Fruit fly (Drosophila melanogaster) whole organism, prepupa: ENCODE data around the gene RhoL.

Experiments used
- CG10631 ChIP-seq: fragments of 200-800 bp; sonication (Bioruptor generic); optimal IDR thresholded peaks from 2 replicates; lab custom pipeline; 2016; ENCODE audit warnings: missing biosample characterization, missing genetic modification characterization
- CG10669 ChIP-seq: fragments of 200-800 bp; sonication (Bioruptor generic); optimal IDR thresholded peaks from 3 replicates; lab custom pipeline; 2018; ENCODE audit warnings: missing biosample characterization, mild to moderate bottlenecking, missing genetic modification characterization, moderate library complexity
- CG11294 ChIP-seq: fragments of 200-800 bp; sonication (Bioruptor generic); IDR thresholded peaks from 2 replicates; pipeline ENCODE4 v1.3.6; 2022; ENCODE audit warnings: missing biosample characterization, missing genetic modification characterization
- CG11762 ChIP-seq: fragments of 200-800 bp; sonication (Bioruptor generic); optimal IDR thresholded peaks from 3 replicates; lab custom pipeline; 2016; ENCODE audit warnings: missing biosample characterization, missing genetic modification characterization; ENCODE audit not compliant: insufficient read depth
- CG15336 ChIP-seq: fragments of 200-800 bp; sonication (Bioruptor generic); IDR thresholded peaks from 2 replicates; pipeline ENCODE4 v1.3.6; 2022; ENCODE audit warnings: missing biosample characterization, missing genetic modification characterization
- CG31627 ChIP-seq: fragments of 200-800 bp; sonication (Bioruptor generic); optimal IDR thresholded peaks from 3 replicates; lab custom pipeline; 2016; ENCODE audit warnings: missing biosample characterization, missing genetic modification characterization
- CG3919 ChIP-seq: fragments of 200-800 bp; sonication (Bioruptor generic); optimal IDR thresholded peaks from 3 replicates; lab custom pipeline; 2016; ENCODE audit warnings: missing biosample characterization, missing genetic modification characterization
- CG4318 ChIP-seq: fragments of 200-800 bp; sonication (Bioruptor generic); optimal IDR thresholded peaks from 3 replicates; lab custom pipeline; 2017; ENCODE audit warnings: missing biosample characterization, mild to moderate bottlenecking, missing genetic modification characterization
- CG6163 ChIP-seq: fragments of 200-800 bp; sonication (Bioruptor generic); IDR thresholded peaks from 3 replicates; pipeline ENCODE4 v1.3.6; 2022; ENCODE audit warnings: missing biosample characterization, missing genetic modification characterization
- CG6276 ChIP-seq: fragments of 200-800 bp; sonication (Bioruptor generic); optimal IDR thresholded peaks from 2 replicates; lab custom pipeline; 2017; ENCODE audit warnings: missing biosample characterization, mild to moderate bottlenecking, missing genetic modification characterization
- CG6792 ChIP-seq: fragments of 200-800 bp; sonication (Bioruptor generic); optimal IDR thresholded peaks from 3 replicates; lab custom pipeline; 2016; ENCODE audit warnings: missing biosample characterization, missing genetic modification characterization
- CG6808 ChIP-seq: fragments of 200-800 bp; sonication (Bioruptor generic); optimal IDR thresholded peaks from 3 replicates; lab custom pipeline; 2017; ENCODE audit warnings: missing biosample characterization, missing genetic modification characterization, mild to moderate bottlenecking, moderate library complexity, missing genetic modification reagents
- CG8632 ChIP-seq: fragments of 200-800 bp; sonication (Bioruptor generic); optimal IDR thresholded peaks from 3 replicates; lab custom pipeline; 2016; ENCODE audit warnings: missing biosample characterization, missing genetic modification characterization
- Eip75B ChIP-seq: fragments of 200-800 bp; sonication (Bioruptor generic); optimal IDR thresholded peaks from 3 replicates; lab custom pipeline; 2016; ENCODE audit warnings: missing biosample characterization, missing genetic modification characterization
- Eip78C ChIP-seq: fragments of 200-800 bp; sonication (Bioruptor generic); peaks from one replicate; lab custom pipeline; 2016; ENCODE audit warnings: missing biosample characterization, missing genetic modification characterization
- Eip93F ChIP-seq: fragments of 200-800 bp; sonication (Bioruptor generic); optimal IDR thresholded peaks from 2 replicates; lab custom pipeline; 2016; ENCODE audit warnings: missing biosample characterization, mild to moderate bottlenecking, missing genetic modification characterization
- Ets21C ChIP-seq: fragments of 200-800 bp; sonication (Bioruptor generic); optimal IDR thresholded peaks from 3 replicates; lab custom pipeline; 2016; ENCODE audit warnings: missing biosample characterization, missing genetic modification characterization
- Ets96B ChIP-seq: fragments of 200-800 bp; optimal IDR thresholded peaks from 2 replicates; lab custom pipeline; 2019; ENCODE audit warnings: missing biosample characterization, mild to moderate bottlenecking, missing genetic modification characterization, moderate library complexity
- Hr39 ChIP-seq: fragments of 200-800 bp; sonication (Bioruptor generic); optimal IDR thresholded peaks from 2 replicates; lab custom pipeline; 2016; ENCODE audit warnings: missing biosample characterization, missing genetic modification characterization
- Hr4 ChIP-seq: fragments of 200-800 bp; sonication (Bioruptor generic); optimal IDR thresholded peaks from 3 replicates; lab custom pipeline; 2016; ENCODE audit warnings: missing biosample characterization, missing genetic modification characterization
- Lpt ChIP-seq: fragments of 200-800 bp; sonication (Bioruptor generic); optimal IDR thresholded peaks from 3 replicates; lab custom pipeline; 2016; ENCODE audit warnings: missing biosample characterization, missing genetic modification characterization
- Met ChIP-seq: fragments of 200-800 bp; sonication (Bioruptor generic); optimal IDR thresholded peaks from 3 replicates; lab custom pipeline; 2016; ENCODE audit warnings: missing biosample characterization, missing genetic modification characterization
- OdsH ChIP-seq: fragments of 200-800 bp; sonication (Bioruptor generic); optimal IDR thresholded peaks from 3 replicates; lab custom pipeline; 2016; ENCODE audit warnings: missing biosample characterization, missing genetic modification characterization
- Smox ChIP-seq: fragments of 200-800 bp; sonication (Bioruptor generic); optimal IDR thresholded peaks from 3 replicates; lab custom pipeline; 2016; ENCODE audit warnings: missing biosample characterization, missing genetic modification characterization
- Sox102F ChIP-seq: fragments of 200-800 bp; sonication (Bioruptor generic); optimal IDR thresholded peaks from 2 replicates; lab custom pipeline; 2016; ENCODE audit warnings: missing biosample characterization, mild to moderate bottlenecking, missing genetic modification characterization
- Sox14 ChIP-seq: fragments of 200-800 bp; sonication (Bioruptor generic); optimal IDR thresholded peaks from 3 replicates; lab custom pipeline; 2016; ENCODE audit warnings: missing biosample characterization, missing genetic modification characterization
- Sox15 ChIP-seq: fragments of 200-800 bp; sonication (Bioruptor generic); optimal IDR thresholded peaks from 3 replicates; lab custom pipeline; 2016; ENCODE audit warnings: missing biosample characterization, missing genetic modification characterization
- achi ChIP-seq: fragments of 200-800 bp; sonication (Bioruptor generic); optimal IDR thresholded peaks from 3 replicates; lab custom pipeline; 2016; ENCODE audit warnings: missing biosample characterization, missing genetic modification characterization
- acj6 ChIP-seq: fragments of 200-800 bp; sonication (Bioruptor generic); optimal IDR thresholded peaks from 3 replicates; lab custom pipeline; 2016; ENCODE audit warnings: missing biosample characterization, missing genetic modification characterization
- cyc ChIP-seq: fragments of 200-800 bp; sonication (Bioruptor generic); optimal IDR thresholded peaks from 3 replicates; lab custom pipeline; 2016; ENCODE audit warnings: missing biosample characterization, missing genetic modification characterization
- dac ChIP-seq: fragments of 200-800 bp; sonication (Bioruptor generic); optimal IDR thresholded peaks from 2 replicates; lab custom pipeline; 2017; ENCODE audit warnings: missing biosample characterization, mild to moderate bottlenecking, missing genetic modification characterization
- dsx ChIP-seq: fragments of 200-800 bp; optimal IDR thresholded peaks from 3 replicates; lab custom pipeline; 2019; ENCODE audit warnings: missing biosample characterization, mild to moderate bottlenecking, missing genetic modification characterization, moderate library complexity; ENCODE audit not compliant: poor library complexity, severe bottlenecking
- esn ChIP-seq: fragments of 200-800 bp; sonication (Bioruptor generic); optimal IDR thresholded peaks from 2 replicates; lab custom pipeline; 2016; ENCODE audit warnings: missing biosample characterization, mild to moderate bottlenecking, missing genetic modification characterization, moderate library complexity
- fd59A ChIP-seq: fragments of 200-800 bp; sonication (Bioruptor generic); optimal IDR thresholded peaks from 2 replicates; lab custom pipeline; 2017; ENCODE audit warnings: missing biosample characterization, mild to moderate bottlenecking, missing genetic modification characterization, missing genetic modification reagents
- fd85E ChIP-seq: fragments of 200-800 bp; sonication (Bioruptor generic); optimal IDR thresholded peaks from 3 replicates; lab custom pipeline; 2016; ENCODE audit warnings: missing biosample characterization, missing genetic modification characterization
- fkh ChIP-seq: fragments of 200-800 bp; sonication (Bioruptor generic); optimal IDR thresholded peaks from 3 replicates; lab custom pipeline; 2017; ENCODE audit warnings: missing biosample characterization, mild to moderate bottlenecking, missing genetic modification characterization, moderate library complexity
- lz ChIP-seq: fragments of 200-800 bp; sonication (Bioruptor generic); optimal IDR thresholded peaks from 3 replicates; lab custom pipeline; 2016; ENCODE audit warnings: missing biosample characterization, missing genetic modification characterization
- net ChIP-seq: fragments of 200-800 bp; sonication (Bioruptor generic); optimal IDR thresholded peaks from 3 replicates; lab custom pipeline; 2016; ENCODE audit warnings: missing biosample characterization, missing genetic modification characterization
- pdm3 ChIP-seq: fragments of 200-800 bp; sonication (Bioruptor generic); optimal IDR thresholded peaks from 3 replicates; lab custom pipeline; 2016; ENCODE audit warnings: missing biosample characterization, missing genetic modification characterization
- spab ChIP-seq: fragments of 200-800 bp; sonication (Bioruptor generic); optimal IDR thresholded peaks from 2 replicates; lab custom pipeline; 2017; ENCODE audit warnings: missing biosample characterization, mild to moderate bottlenecking, missing genetic modification characterization, missing genetic modification reagents
- ss ChIP-seq, 2 experiments: fragments of 200-800 bp; sonication (Bioruptor generic); optimal IDR thresholded peaks; 2 replicates in 1 of 2; 3 replicates in 1 of 2; lab custom pipeline; 2017 to 2018; ENCODE audit warnings: mild to moderate bottlenecking in 2 of 2, missing biosample characterization in 2 of 2, missing genetic modification characterization in 2 of 2, moderate library complexity in 1 of 2
- svp ChIP-seq: fragments of 200-800 bp; sonication (Bioruptor generic); peaks from one replicate; lab custom pipeline; 2016; ENCODE audit warnings: missing biosample characterization, missing genetic modification characterization
- topi ChIP-seq: fragments of 200-800 bp; sonication (Bioruptor generic); optimal IDR thresholded peaks from 3 replicates; lab custom pipeline; 2016; ENCODE audit warnings: missing biosample characterization, missing genetic modification characterization
- vri ChIP-seq: fragments of 200-800 bp; sonication (Bioruptor generic); optimal IDR thresholded peaks from 3 replicates; lab custom pipeline; 2016; ENCODE audit warnings: missing biosample characterization, mild to moderate bottlenecking, missing genetic modification characterization

The RhoL gene

dm6 chr3R:9496748-9497147, 5.6 kb downstream of the RhoL start (continued):
- TF ChIP-seq CG11762 (GFP tag; lab: Kevin White, UChicago): no peak
- peak; percentile 18 for TF ChIP-seq OdsH
- peak; percentile 52 for TF ChIP-seq Sox14 (GFP tag; lab: Kevin White, UChicago)
- peak; percentile 8 for TF ChIP-seq Eip93F (GFP tag; lab: Kevin White, UChicago)
- TF ChIP-seq pdm3 (GFP tag; lab: Kevin White, UChicago): peak; percentile 26
- no peak for TF ChIP-seq CG15336 (GFP tag; lab: Robert Waterston, UW)
- TF ChIP-seq Ets96B: no peak
- TF ChIP-seq CG8632 (GFP tag; lab: Kevin White, UChicago): no peak
- no peak for TF ChIP-seq fkh (GFP tag; lab: Kevin White, UChicago)
- TF ChIP-seq dac (GFP tag; lab: Kevin White, UChicago): no peak

DNA sequence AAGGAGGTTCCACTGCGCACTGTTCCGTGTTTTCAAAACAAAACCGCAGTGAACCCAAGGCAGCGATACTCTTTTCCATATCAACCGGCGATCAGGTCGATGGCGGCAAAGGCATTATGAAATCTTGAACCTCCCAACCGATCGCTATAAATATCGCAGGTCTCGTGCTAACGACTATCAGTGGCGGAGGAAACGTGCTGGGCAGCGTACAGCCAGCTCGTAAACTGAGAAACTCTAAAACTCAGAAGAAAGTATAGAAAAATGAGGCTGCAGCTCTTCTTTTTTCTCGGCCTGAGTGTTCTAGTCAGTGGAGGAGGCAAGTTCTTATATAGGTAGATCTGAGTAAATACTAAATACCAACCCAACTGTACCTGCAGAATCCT, 7.8 kb downstream of the RhoL start, which contains the start of gene phu:
phu (plus strand) TSS at position 175 of the 383 bp plus-strand sequence.
- TF ChIP-seq CG8632 (GFP tag; lab: Kevin White, UChicago): no peak
- peak; percentile 8 for TF ChIP-seq vri (GFP tag; lab: Kevin White, UChicago)
- no peak for TF ChIP-seq cyc (GFP tag; lab: Kevin White, UChicago)
- no peak for TF ChIP-seq CG11294
- no peak for TF ChIP-seq CG6792 (GFP tag; lab: Kevin White, UChicago)
- TF ChIP-seq svp: peak; percentile 70
- TF ChIP-seq Sox14 (GFP tag; lab: Kevin White, UChicago): no peak
- no peak for TF ChIP-seq fkh (GFP tag; lab: Kevin White, UChicago)

dm6 chr3R:9493627-9494626, 8.5 kb downstream of the RhoL start, which contains the start of gene CG16779:
TSS of gene CG16779 (minus strand) at chr3R:9493677.
- TF ChIP-seq net (peak; percentile 2), Sox15 (GFP tag; lab: Kevin White, UChicago) (peak; percentile 46), esn (GFP tag; lab: Kevin White, UChicago) (peak; percentile 53), CG6792 (GFP tag; lab: Kevin White, UChicago) (peak; percentile 29), topi (peak; percentile 7), CG6163 (GFP tag; lab: Robert Waterston, UW) (no peak), Met (GFP tag; lab: Kevin White, UChicago) (peak; percentile 40), Ets96B (peak; percentile 28), dsx (no peak), Smox (GFP tag; lab: Kevin White, UChicago) (peak; percentile 48), Sox102F (GFP tag; lab: Kevin White, UChicago) (peak; percentile 46), fd85E (no peak), CG10631 (no peak), fkh (GFP tag; lab: Kevin White, UChicago) (peak; percentile 22), CG3919 (GFP tag; lab: Kevin White, UChicago) (no peak), pdm3 (GFP tag; lab: Kevin White, UChicago) (peak; percentile 30), CG11762 (GFP tag; lab: Kevin White, UChicago) (no peak), Eip78C (peak; percentile 61), lz (peak; percentile 42), CG10669 (GFP tag; lab: Kevin White, UChicago) (peak; percentile 39), spab (GFP tag; lab: Kevin White, UChicago) (peak; percentile 9), CG6276 (GFP tag; lab: Kevin White, UChicago) (no peak), ss (GFP tag; optimal IDR thresholded peaks at IDR 0.05; lab: Kevin White, UChicago) (peak in 1 of 2 experiments; percentile 4), fd59A (GFP tag; lab: Kevin White, UChicago) (no peak), svp (peak; percentile 84), Hr39 (GFP tag; lab: Kevin White, UChicago) (peak; percentile 39), achi (GFP tag; lab: Kevin White, UChicago) (no peak), OdsH (peak; percentile 41), Ets21C (GFP tag; lab: Kevin White, UChicago) (no peak), CG15336 (GFP tag; lab: Robert Waterston, UW) (no peak), Hr4 (GFP tag; lab: Kevin White, UChicago) (peak; percentile 27), CG31627 (GFP tag; lab: Kevin White, UChicago) (peak; percentile 38), Lpt (GFP tag; lab: Kevin White, UChicago) (no peak), CG6808 (GFP tag; lab: Kevin White, UChicago) (no peak), acj6 (peak; percentile 30), CG4318 (peak; percentile 2), Eip75B (no peak)
